Worm (Caenorhabditis elegans) whole organism, L4 larva: ENCODE data around the gene col-111.

ENCODE experiments used
- Y48G9A.11 ChIP-seq: fragments of 200-800 bp; sonication (Bioruptor generic); IDR thresholded peaks from 2 replicates; pipeline ENCODE4 v1.3.6; 2022; ENCODE audit warnings: missing genetic modification reagents, missing genetic modification characterization, missing compliant biosample characterization
- ceh-20 ChIP-seq: fragments of 200-800 bp; sonication (Bioruptor generic); IDR thresholded peaks from 2 replicates; pipeline ENCODE4 v1.3.6; 2022; ENCODE audit warnings: missing genetic modification reagents, missing genetic modification characterization, missing compliant biosample characterization
- ceh-62 ChIP-seq: sonication (generic microtip); optimal IDR thresholded peaks from 2 replicates; lab custom pipeline; 2017; ENCODE audit warnings: missing biosample characterization, missing genetic modification characterization
- fos-1 ChIP-seq: fragments of 150-350 bp; optimal IDR thresholded peaks from 2 replicates; lab custom pipeline; 2014; ENCODE audit warnings: missing biosample characterization, missing genetic modification characterization
- lin-39 ChIP-seq: fragments of 150-350 bp; optimal IDR thresholded peaks from 2 replicates; lab custom pipeline; 2014; ENCODE audit warnings: missing biosample characterization, missing genetic modification reagents, missing genetic modification characterization
- pha-4 ChIP-seq, 2 experiments: fragments of 150-350 bp in 1 of 2; fragments of 200-800 bp in 1 of 2; sonication (Bioruptor generic) in 1 of 2; IDR thresholded peaks in 1 of 2; optimal IDR thresholded peaks in 1 of 2; 2 replicates each; pipeline versions ENCODE4 v1.3.6 to Lab custom; 2014 to 2022; ENCODE audit warnings: missing genetic modification characterization in 2 of 2, missing genetic modification reagents in 2 of 2, missing biosample characterization in 1 of 2, missing compliant biosample characterization in 1 of 2
- set-16 ChIP-seq: fragments of 200-800 bp; sonication (Bioruptor generic); IDR thresholded peaks from 2 replicates; pipeline ENCODE4 v1.3.6; 2022; ENCODE audit warnings: missing genetic modification reagents, missing genetic modification characterization, missing compliant biosample characterization
- unc-130 ChIP-seq: sonication (generic microtip); optimal IDR thresholded peaks from 2 replicates; lab custom pipeline; 2016; ENCODE audit warnings: missing genetic modification reagents, missing genetic modification characterization, missing compliant biosample characterization
- zip-2 ChIP-seq: fragments of 150-350 bp; optimal IDR thresholded peaks from 2 replicates; lab custom pipeline; 2014; ENCODE audit warnings: missing biosample characterization, missing genetic modification characterization

ce11 chrIV:4645243-4645642 lies 12.5 kb downstream of the col-111 start:
- TF ChIP-seq fos-1 (tag; lab: Kevin White, UChicago) (no peak), pha-4 (GFP tag; IDR thresholded peaks at IDR 0.05; lab: Robert Waterston, UW) (no peak), pha-4 (tag; optimal IDR thresholded peaks at IDR 0.05; lab: Kevin White, UChicago) (no peak), lin-39 (tag; lab: Kevin White, UChicago) (no peak), zip-2 (tag; lab: Kevin White, UChicago) (no peak), ceh-20 (GFP tag; lab: Robert Waterston, UW) (no peak), unc-130 (GFP tag; lab: Kevin White, UChicago) (no peak), Y48G9A.11 (GFP tag; lab: Robert Waterston, UW) (no peak), ceh-62 (no peak), set-16 (no peak)
